Fruit fly (Drosophila melanogaster) whole organism, embryonic: ENCODE data around the gene CG5181.
A peak's percentile ranks its signal among the peaks of the same experiment; 100 is the strongest.

Experiments
- Atf3 ChIP-seq: fragments of 200-800 bp; sonication (Bioruptor generic); optimal IDR thresholded peaks from 3 replicates; lab custom pipeline; 2016; ENCODE audit warnings: missing biosample characterization, missing genetic modification characterization
- Blimp-1 ChIP-seq: fragments of 200-800 bp; sonication (Bioruptor generic); optimal IDR thresholded peaks from 3 replicates; lab custom pipeline; 2018; ENCODE audit warnings: missing biosample characterization, missing genetic modification characterization, mild to moderate bottlenecking, moderate library complexity, missing genetic modification reagents
- CG11696 ChIP-seq: fragments of 200-800 bp; sonication (Bioruptor generic); IDR thresholded peaks from 2 replicates; pipeline ENCODE4 v1.3.6; 2022; ENCODE audit warnings: missing biosample characterization, missing genetic modification characterization
- CG12299 ChIP-seq: fragments of 200-800 bp; sonication (Bioruptor generic); optimal IDR thresholded peaks from 2 replicates; lab custom pipeline; 2018; ENCODE audit warnings: missing biosample characterization, mild to moderate bottlenecking, missing genetic modification characterization
- CG13424 ChIP-seq: fragments of 200-800 bp; sonication (Bioruptor generic); optimal IDR thresholded peaks from 2 replicates; lab custom pipeline; 2019; ENCODE audit warnings: missing biosample characterization, mild to moderate bottlenecking, missing genetic modification characterization, moderate library complexity
- CG13894 ChIP-seq: fragments of 200-800 bp; sonication (Bioruptor generic); optimal IDR thresholded peaks from 3 replicates; lab custom pipeline; 2018; ENCODE audit warnings: missing biosample characterization, mild to moderate bottlenecking, missing genetic modification characterization, moderate library complexity
- CG1647 ChIP-seq: fragments of 200-800 bp; sonication (Bioruptor generic); optimal IDR thresholded peaks from 3 replicates; lab custom pipeline; 2016; ENCODE audit warnings: missing biosample characterization, missing genetic modification characterization
- CG18262 ChIP-seq: fragments of 200-800 bp; optimal IDR thresholded peaks from 3 replicates; lab custom pipeline; 2019; ENCODE audit warnings: missing biosample characterization, mild to moderate bottlenecking, missing genetic modification characterization, moderate library complexity
- CG31441 ChIP-seq: fragments of 200-800 bp; sonication (Bioruptor generic); IDR thresholded peaks from 2 replicates; pipeline ENCODE4 v1.3.6; 2022; ENCODE audit warnings: missing biosample characterization, missing genetic modification characterization
- CG6175 ChIP-seq: fragments of 200-800 bp; sonication (Bioruptor generic); IDR thresholded peaks from 3 replicates; pipeline ENCODE4 v1.3.6; 2022; ENCODE audit warnings: missing biosample characterization, missing genetic modification characterization
- CG6254 ChIP-seq: fragments of 200-800 bp; sonication (Bioruptor generic); optimal IDR thresholded peaks from 3 replicates; lab custom pipeline; 2017; ENCODE audit warnings: mild to moderate bottlenecking, missing biosample characterization, missing genetic modification reagents, missing genetic modification characterization
- CG7786 ChIP-seq: fragments of 200-800 bp; sonication (Bioruptor generic); optimal IDR thresholded peaks from 2 replicates; lab custom pipeline; 2016; ENCODE audit warnings: missing biosample characterization, missing genetic modification characterization
- CG8089 ChIP-seq: fragments of 200-800 bp; sonication (Bioruptor generic); optimal IDR thresholded peaks from 3 replicates; lab custom pipeline; 2016; ENCODE audit warnings: missing biosample characterization, missing genetic modification characterization
- CG9932 ChIP-seq: fragments of 200-800 bp; sonication (Bioruptor generic); IDR thresholded peaks from 2 replicates; pipeline ENCODE4 v1.3.6; 2022; ENCODE audit warnings: missing biosample characterization, missing genetic modification characterization
- D19A ChIP-seq: fragments of 200-800 bp; optimal IDR thresholded peaks from 3 replicates; lab custom pipeline; 2019; ENCODE audit warnings: missing biosample characterization, mild to moderate bottlenecking, missing genetic modification characterization, moderate library complexity
- Dad ChIP-seq: fragments of 200-800 bp; sonication (Bioruptor generic); optimal IDR thresholded peaks from 3 replicates; lab custom pipeline; 2016; ENCODE audit warnings: missing biosample characterization, missing genetic modification characterization
- Dll ChIP-seq: fragments of 200-800 bp; sonication (Bioruptor generic); IDR thresholded peaks from 4 replicates; pipeline ENCODE4 v1.3.6; 2022; ENCODE audit warnings: missing biosample characterization, missing genetic modification characterization; ENCODE audit not compliant: partially characterized antibody
- Doc3 ChIP-seq: fragments of 200-800 bp; sonication (Bioruptor generic); IDR thresholded peaks from 3 replicates; pipeline ENCODE4 v1.3.6; 2022; ENCODE audit warnings: missing biosample characterization, missing genetic modification characterization; ENCODE audit not compliant: partially characterized antibody
- Dp ChIP-seq: fragments of 200-800 bp; sonication (Bioruptor generic); optimal IDR thresholded peaks from 2 replicates; lab custom pipeline; 2018; ENCODE audit warnings: missing biosample characterization, mild to moderate bottlenecking, missing genetic modification characterization, moderate library complexity
- Dref ChIP-seq: fragments of 200-800 bp; sonication (Bioruptor generic); IDR thresholded peaks from 2 replicates; pipeline ENCODE4 v1.3.6; 2022; ENCODE audit warnings: missing biosample characterization, missing genetic modification characterization
- Fer3 ChIP-seq: fragments of 200-800 bp; sonication (Bioruptor generic); optimal IDR thresholded peaks from 2 replicates; lab custom pipeline; 2018; ENCODE audit warnings: missing biosample characterization, mild to moderate bottlenecking, missing genetic modification characterization, moderate library complexity
- Hr3 ChIP-seq: fragments of 200-800 bp; sonication (Bioruptor generic); optimal IDR thresholded peaks from 3 replicates; lab custom pipeline; 2016; ENCODE audit warnings: missing biosample characterization, missing genetic modification characterization
- Hr51 ChIP-seq, 2 experiments: fragments of 200-800 bp; sonication (Bioruptor generic); optimal IDR thresholded peaks; 2 replicates in 1 of 2; 3 replicates in 1 of 2; lab custom pipeline; 2016 to 2018; ENCODE audit warnings: missing biosample characterization in 2 of 2, missing genetic modification characterization in 2 of 2, mild to moderate bottlenecking in 1 of 2, moderate library complexity in 1 of 2
- Hsf ChIP-seq: fragments of 200-800 bp; sonication (Bioruptor generic); optimal IDR thresholded peaks from 3 replicates; lab custom pipeline; 2016; ENCODE audit warnings: missing biosample characterization, missing genetic modification characterization
- Max ChIP-seq: fragments of 200-800 bp; sonication (Bioruptor generic); optimal IDR thresholded peaks from 2 replicates; lab custom pipeline; 2016; ENCODE audit warnings: missing biosample characterization, mild to moderate bottlenecking, missing genetic modification characterization
- Neu2 ChIP-seq: fragments of 200-800 bp; sonication (Bioruptor generic); optimal IDR thresholded peaks from 3 replicates; lab custom pipeline; 2016; ENCODE audit warnings: missing biosample characterization, missing genetic modification characterization, borderline replicate concordance
- Optix ChIP-seq: fragments of 200-800 bp; sonication (Bioruptor generic); IDR thresholded peaks from 3 replicates; pipeline ENCODE4 v1.3.6; 2022; ENCODE audit warnings: missing biosample characterization, missing genetic modification characterization
- Poxn ChIP-seq: fragments of 200-800 bp; sonication (Bioruptor generic); IDR thresholded peaks from 2 replicates; pipeline ENCODE4 v1.3.6; 2022; ENCODE audit warnings: missing biosample characterization, missing genetic modification characterization
- Ravus ChIP-seq: fragments of 200-800 bp; sonication (Bioruptor generic); IDR thresholded peaks from 2 replicates; pipeline ENCODE4 v1.3.6; 2022; ENCODE audit warnings: missing biosample characterization, missing genetic modification characterization
- Spps ChIP-seq: fragments of 200-800 bp; sonication (Bioruptor generic); optimal IDR thresholded peaks from 2 replicates; lab custom pipeline; 2018; ENCODE audit warnings: missing biosample characterization, mild to moderate bottlenecking, missing genetic modification characterization
- Tbp ChIP-seq: fragments of >200 bp; optimal IDR thresholded peaks from 2 replicates; lab custom pipeline; 2018; ENCODE audit warnings: missing biosample characterization, missing genetic modification characterization
- ara ChIP-seq: fragments of 200-800 bp; sonication (Bioruptor generic); IDR thresholded peaks from 2 replicates; pipeline ENCODE4 v1.3.6; 2022; ENCODE audit warnings: missing biosample characterization, missing genetic modification characterization
- ase ChIP-seq: fragments of 200-800 bp; sonication (Bioruptor generic); IDR thresholded peaks from 3 replicates; pipeline ENCODE4 v1.3.6; 2022; ENCODE audit warnings: missing biosample characterization, missing genetic modification characterization
- ato ChIP-seq: fragments of 200-800 bp; sonication (Bioruptor generic); IDR thresholded peaks from 2 replicates; pipeline ENCODE4 v1.3.6; 2022; ENCODE audit warnings: missing biosample characterization, missing genetic modification characterization; ENCODE audit not compliant: partially characterized antibody
- bcd ChIP-seq: fragments of 200-800 bp; sonication (Bioruptor generic); optimal IDR thresholded peaks from 2 replicates; lab custom pipeline; 2017; ENCODE audit warnings: missing biosample characterization, mild to moderate bottlenecking, missing genetic modification characterization
- ci ChIP-seq: fragments of 200-800 bp; sonication (Bioruptor generic); IDR thresholded peaks from 3 replicates; pipeline ENCODE4 v1.3.6; 2022; ENCODE audit warnings: missing biosample characterization, missing genetic modification characterization
- exex ChIP-seq: fragments of 200-800 bp; sonication (Bioruptor generic); optimal IDR thresholded peaks from 4 replicates; lab custom pipeline; 2018; ENCODE audit warnings: missing biosample characterization, mild to moderate bottlenecking, missing genetic modification characterization, moderate library complexity
- fu2 ChIP-seq: fragments of 200-800 bp; sonication (Bioruptor generic); optimal IDR thresholded peaks from 2 replicates; lab custom pipeline; 2016; ENCODE audit warnings: missing biosample characterization, missing genetic modification characterization
- gro ChIP-seq: fragments of 200-800 bp; sonication (Bioruptor generic); optimal IDR thresholded peaks from 2 replicates; lab custom pipeline; 2016; ENCODE audit warnings: missing biosample characterization, missing genetic modification characterization
- hbn ChIP-seq: fragments of 200-800 bp; sonication (Bioruptor generic); IDR thresholded peaks from 2 replicates; pipeline ENCODE4 v1.3.6; 2022; ENCODE audit warnings: missing biosample characterization, missing genetic modification characterization; ENCODE audit not compliant: partially characterized antibody
- odd ChIP-seq: fragments of 200-800 bp; sonication (Bioruptor generic); optimal IDR thresholded peaks from 2 replicates; lab custom pipeline; 2017; ENCODE audit warnings: missing biosample characterization, mild to moderate bottlenecking, missing genetic modification characterization
- pb ChIP-seq: fragments of 200-800 bp; sonication (Bioruptor generic); optimal IDR thresholded peaks from 3 replicates; lab custom pipeline; 2016; ENCODE audit warnings: missing biosample characterization, missing genetic modification characterization
- peb ChIP-seq: fragments of 200-800 bp; sonication (Bioruptor generic); IDR thresholded peaks from 2 replicates; pipeline ENCODE4 v1.3.6; 2022; ENCODE audit warnings: missing biosample characterization, missing genetic modification characterization
- slou ChIP-seq: fragments of 200-800 bp; sonication (Bioruptor generic); optimal IDR thresholded peaks from 3 replicates; lab custom pipeline; 2016; ENCODE audit warnings: missing biosample characterization, missing genetic modification characterization
- sr ChIP-seq: fragments of 200-800 bp; sonication (Bioruptor generic); IDR thresholded peaks from 3 replicates; pipeline ENCODE4 v1.3.6; 2022; ENCODE audit warnings: missing biosample characterization, missing genetic modification characterization
- tio ChIP-seq: fragments of 200-800 bp; sonication (Bioruptor generic); optimal IDR thresholded peaks from 2 replicates; lab custom pipeline; 2017; ENCODE audit warnings: missing biosample characterization, missing genetic modification characterization, inconsistent platforms
- tll ChIP-seq, 2 experiments: fragments of 200-800 bp in 1 of 2; fragments of >200 bp in 1 of 2; sonication (Bioruptor generic) in 1 of 2; optimal IDR thresholded peaks; 2 replicates each; lab custom pipeline; 2017 to 2019; ENCODE audit warnings: missing biosample characterization in 2 of 2, missing genetic modification characterization in 2 of 2, mild to moderate bottlenecking in 1 of 2, moderate library complexity in 1 of 2
- ttk ChIP-seq: fragments of 200-800 bp; sonication (Bioruptor generic); IDR thresholded peaks from 2 replicates; pipeline ENCODE4 v2.1.2; 2022; ENCODE audit warnings: missing biosample characterization, missing genetic modification characterization
- tx ChIP-seq: fragments of 200-800 bp; sonication (Bioruptor generic); optimal IDR thresholded peaks from 2 replicates; lab custom pipeline; 2016; ENCODE audit warnings: missing biosample characterization, missing genetic modification characterization

The CG5181 gene

DNA sequence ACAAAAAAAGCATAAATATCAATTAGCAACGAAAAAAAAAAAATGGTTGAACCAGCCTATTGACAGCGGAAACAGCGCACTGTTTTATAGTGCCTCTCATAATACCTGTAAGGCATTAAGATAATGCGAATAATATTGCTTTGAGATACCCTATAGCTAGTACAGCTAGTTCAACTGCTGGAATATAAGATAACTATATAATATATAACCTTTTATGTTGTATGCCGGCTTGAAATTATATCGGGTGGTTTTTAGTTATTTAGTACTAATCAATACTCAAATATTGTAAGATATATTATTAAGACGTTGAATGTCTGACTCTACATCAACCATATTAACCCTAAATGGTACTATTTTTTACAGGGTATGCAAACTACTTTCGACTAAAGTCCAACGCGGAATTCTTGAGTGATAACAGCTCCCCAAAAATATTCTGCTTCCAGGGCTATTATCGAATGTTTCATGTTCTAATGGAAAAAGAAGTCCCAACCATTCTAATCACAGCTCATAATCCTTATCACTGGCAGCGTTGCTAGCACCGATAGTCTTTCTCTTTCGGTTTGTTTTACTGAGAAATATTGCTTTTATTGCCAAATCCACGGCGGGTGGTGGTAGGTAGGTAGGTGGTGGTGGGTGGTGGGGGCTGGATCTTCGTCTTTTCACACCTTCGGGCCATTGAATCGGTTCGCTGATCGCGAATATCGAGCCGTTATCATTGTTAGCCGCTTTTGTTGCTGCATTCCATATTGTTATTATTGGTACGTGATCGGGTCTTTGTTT is 24.5 kb upstream of the CG5181 start (continued):
- TF ChIP-seq CG6254 (GFP tag; lab: Kevin White, UChicago) (no peak), tio (no peak), CG13424 (tag; lab: Kevin White, UChicago) (peak; percentile 75), Poxn (GFP tag; lab: Robert Waterston, UW) (peak; percentile 83), CG1647 (GFP tag; lab: Kevin White, UChicago) (no peak), odd (GFP tag; lab: Kevin White, UChicago) (peak; percentile 41), Dad (GFP tag; lab: Kevin White, UChicago) (no peak), tll (GFP tag; optimal IDR thresholded peaks at IDR 0.05; lab: Kevin White, UChicago) (no peak), Ravus (GFP tag; lab: Robert Waterston, UW) (peak; percentile 83), bcd (peak; percentile 57), sr (GFP tag; lab: Robert Waterston, UW) (peak; percentile 22; the same call in 1 of the 3 replicates), D19A (tag; lab: Kevin White, UChicago) (peak; percentile 73), Spps (no peak), CG31441 (GFP tag; lab: Robert Waterston, UW) (peak; percentile 52), CG6175 (peak; percentile 24; the same call in 1 of the 3 replicates), peb (GFP tag; lab: Robert Waterston, UW) (peak; percentile 57; the same call in 1 of the 2 replicates), Optix (GFP tag; lab: Robert Waterston, UW) (no peak), ci (GFP tag; lab: Robert Waterston, UW) (peak; percentile 75; the same call in 2 of the 3 replicates), Dll (GFP tag; lab: Robert Waterston, UW) (no peak), Atf3 (GFP tag; lab: Kevin White, UChicago) (no peak), Neu2 (GFP tag; lab: Kevin White, UChicago) (no peak), ato (no peak), Dref (GFP tag; lab: Robert Waterston, UW) (no peak), Hsf (GFP tag; lab: Kevin White, UChicago) (peak; percentile 45), slou (GFP tag; lab: Kevin White, UChicago) (no peak), exex (tag; lab: Kevin White, UChicago) (peak; percentile 78), Hr3 (GFP tag; lab: Kevin White, UChicago) (peak; percentile 68), CG7786 (peak; percentile 17), CG12299 (tag; lab: Kevin White, UChicago) (peak; percentile 85), tx (GFP tag; lab: Kevin White, UChicago) (no peak), ase (0 out of 3 replicates have a peak, but pooled peaks have one; percentile 28), gro (GFP tag; lab: Kevin White, UChicago) (no peak), Doc3 (GFP tag; lab: Robert Waterston, UW) (no peak), pb (GFP tag; lab: Kevin White, UChicago) (no peak), ttk (GFP tag; lab: Robert Waterston, UW) (peak; percentile 75), Fer3 (tag; lab: Kevin White, UChicago) (peak; percentile 78), CG13894 (peak; percentile 75), ara (GFP tag; lab: Robert Waterston, UW) (peak; percentile 16; the same call in 1 of the 2 replicates), CG9932 (GFP tag; lab: Robert Waterston, UW) (peak; percentile 88), Blimp-1 (GFP tag; lab: Kevin White, UChicago) (peak; percentile 41), Dp (no peak), Max (no peak), hbn (GFP tag; lab: Robert Waterston, UW) (no peak), CG18262 (tag; lab: Kevin White, UChicago) (peak; percentile 44), CG8089 (GFP tag; lab: Kevin White, UChicago) (no peak), Hr51 (GFP tag; optimal IDR thresholded peaks at IDR 0.05; lab: Kevin White, UChicago) (peak; percentile 48 to 84), Tbp (GFP tag; lab: Kevin White, UChicago) (no peak), CG11696 (GFP tag; lab: Robert Waterston, UW) (peak; percentile 62), fu2 (GFP tag; lab: Kevin White, UChicago) (no peak)
